Worm (Caenorhabditis elegans) whole organism, late embryonic: ENCODE measurements around the gene Y46H3C.7.

Experiments
- F13H6.1 ChIP-seq: sonication (generic microtip); optimal IDR thresholded peaks from 2 replicates; lab custom pipeline; 2016; ENCODE audit warnings: missing genetic modification characterization, missing compliant biosample characterization
- K02D7.2 ChIP-seq: sonication (generic microtip); optimal IDR thresholded peaks from 2 replicates; lab custom pipeline; 2017; ENCODE audit warnings: mild to moderate bottlenecking, missing genetic modification characterization, missing compliant biosample characterization
- K09A11.1 ChIP-seq: sonication (generic microtip); optimal IDR thresholded peaks from 2 replicates; lab custom pipeline; 2017; ENCODE audit warnings: antibody characterized with exemption, mild to moderate bottlenecking, missing genetic modification characterization, missing compliant biosample characterization; ENCODE audit not compliant: insufficient read depth
- T23F11.4 ChIP-seq: fragments of 200-800 bp; sonication (Bioruptor generic); optimal IDR thresholded peaks from 2 replicates; lab custom pipeline; 2018; ENCODE audit warnings: mild to moderate bottlenecking, missing genetic modification characterization, missing compliant biosample characterization
- ahr-1 ChIP-seq: sonication (generic microtip); optimal IDR thresholded peaks from 2 replicates; lab custom pipeline; 2016; ENCODE audit warnings: missing genetic modification characterization, missing compliant biosample characterization
- ama-1 ChIP-seq: fragments of 150-350 bp; optimal IDR thresholded peaks from 2 replicates; lab custom pipeline; 2014
- ceh-18 ChIP-seq: sonication (generic microtip); optimal IDR thresholded peaks from 2 replicates; lab custom pipeline; 2016; ENCODE audit warnings: missing genetic modification characterization, missing compliant biosample characterization
- ceh-2 ChIP-seq: sonication (generic microtip); optimal IDR thresholded peaks from 2 replicates; lab custom pipeline; 2016; ENCODE audit warnings: missing genotype, missing genetic modification characterization, missing compliant biosample characterization
- ceh-22 ChIP-seq: sonication (generic microtip); optimal IDR thresholded peaks from 2 replicates; lab custom pipeline; 2017; ENCODE audit warnings: missing biosample characterization, missing genetic modification characterization
- ceh-24 ChIP-seq: sonication (generic microtip); optimal IDR thresholded peaks from 2 replicates; lab custom pipeline; 2016; ENCODE audit warnings: mild to moderate bottlenecking, missing genetic modification characterization, missing compliant biosample characterization
- ceh-34 ChIP-seq: sonication (generic microtip); optimal IDR thresholded peaks from 2 replicates; lab custom pipeline; 2016; ENCODE audit warnings: mild to moderate bottlenecking, missing genetic modification characterization, missing compliant biosample characterization
- ceh-45 ChIP-seq: fragments of 200-800 bp; sonication (Bioruptor generic); IDR thresholded peaks from 2 replicates; pipeline ENCODE4 v1.3.6; 2022; ENCODE audit warnings: missing genetic modification reagents, missing genetic modification characterization, missing compliant biosample characterization
- ceh-6 ChIP-seq: fragments of 200-800 bp; sonication (Bioruptor generic); optimal IDR thresholded peaks from 2 replicates; lab custom pipeline; 2018; ENCODE audit warnings: mild to moderate bottlenecking, missing genetic modification characterization, missing compliant biosample characterization
- che-1 ChIP-seq: sonication (generic microtip); optimal IDR thresholded peaks from 2 replicates; lab custom pipeline; 2016; ENCODE audit warnings: mild to moderate bottlenecking, missing genetic modification characterization, missing compliant biosample characterization
- dmd-4 ChIP-seq: sonication (generic microtip); optimal IDR thresholded peaks from 2 replicates; lab custom pipeline; 2016; ENCODE audit warnings: borderline replicate concordance, missing genetic modification characterization, missing compliant biosample characterization
- elt-2 ChIP-seq: sonication (generic microtip); optimal IDR thresholded peaks from 2 replicates; lab custom pipeline; 2016; ENCODE audit warnings: missing genetic modification reagents, missing genetic modification characterization, missing compliant biosample characterization
- elt-4 ChIP-seq: sonication (generic microtip); optimal IDR thresholded peaks from 2 replicates; lab custom pipeline; 2016; ENCODE audit warnings: missing genetic modification characterization, missing compliant biosample characterization
- ets-4 ChIP-seq: sonication (generic microtip); optimal IDR thresholded peaks from 2 replicates; lab custom pipeline; 2016; ENCODE audit warnings: missing genetic modification characterization, missing compliant biosample characterization
- fax-1 ChIP-seq: sonication (generic microtip); optimal IDR thresholded peaks from 2 replicates; lab custom pipeline; 2016; ENCODE audit warnings: missing genotype, missing genetic modification characterization, missing compliant biosample characterization
- fkh-10 ChIP-seq: fragments of 150-350 bp; optimal IDR thresholded peaks from 2 replicates; lab custom pipeline; 2014; ENCODE audit warnings: missing biosample characterization, missing genetic modification reagents, missing genetic modification characterization
- hlh-13 ChIP-seq: fragments of 200-800 bp; sonication (Bioruptor generic); optimal IDR thresholded peaks from 2 replicates; lab custom pipeline; 2018; ENCODE audit warnings: mild to moderate bottlenecking, missing genetic modification characterization, missing compliant biosample characterization
- hlh-30 ChIP-seq: sonication (generic microtip); optimal IDR thresholded peaks from 2 replicates; lab custom pipeline; 2017; ENCODE audit warnings: antibody characterized with exemption, missing genetic modification characterization, missing compliant biosample characterization; ENCODE audit not compliant: insufficient read depth
- lim-6 ChIP-seq: sonication (generic microtip); optimal IDR thresholded peaks from 2 replicates; lab custom pipeline; 2016; ENCODE audit warnings: missing genetic modification characterization, missing compliant biosample characterization
- mec-3 ChIP-seq: sonication (generic microtip); optimal IDR thresholded peaks from 2 replicates; lab custom pipeline; 2016; ENCODE audit warnings: borderline replicate concordance, missing genetic modification characterization, missing compliant biosample characterization
- nfya-1 ChIP-seq: sonication (generic microtip); optimal IDR thresholded peaks from 2 replicates; lab custom pipeline; 2017; ENCODE audit warnings: missing genetic modification characterization, mild to moderate bottlenecking, missing compliant biosample characterization, antibody characterized with exemption, moderate library complexity
- nhr-232 ChIP-seq: sonication (generic microtip); optimal IDR thresholded peaks from 2 replicates; lab custom pipeline; 2016; ENCODE audit warnings: missing genetic modification characterization, missing compliant biosample characterization
- npax-4 ChIP-seq: sonication (generic microtip); optimal IDR thresholded peaks from 2 replicates; lab custom pipeline; 2016; ENCODE audit warnings: missing genetic modification characterization, missing compliant biosample characterization
- pag-3 ChIP-seq: sonication (generic microtip); optimal IDR thresholded peaks from 2 replicates; lab custom pipeline; 2016; ENCODE audit warnings: missing compliant biosample characterization, missing genetic modification characterization, borderline replicate concordance
- pax-1 ChIP-seq: fragments of 150-350 bp; optimal IDR thresholded peaks from 2 replicates; lab custom pipeline; 2014; ENCODE audit warnings: missing biosample characterization, missing genetic modification characterization
- pha-2 ChIP-seq: sonication (generic microtip); optimal IDR thresholded peaks from 2 replicates; lab custom pipeline; 2017; ENCODE audit warnings: mild to moderate bottlenecking, missing genetic modification characterization, missing compliant biosample characterization
- pha-4 ChIP-seq: fragments of 150-350 bp; optimal IDR thresholded peaks from 2 replicates; lab custom pipeline; 2018; ENCODE audit warnings: missing biosample characterization, missing genetic modification reagents, missing genetic modification characterization
- pqm-1 ChIP-seq: sonication (generic microtip); optimal IDR thresholded peaks from 2 replicates; lab custom pipeline; 2016; ENCODE audit warnings: missing genetic modification characterization, missing compliant biosample characterization
- pros-1 ChIP-seq: fragments of 150-350 bp; optimal IDR thresholded peaks from 2 replicates; lab custom pipeline; 2014; ENCODE audit warnings: missing biosample characterization, missing genetic modification reagents, missing genetic modification characterization
- rnt-1 ChIP-seq: sonication (generic microtip); optimal IDR thresholded peaks from 2 replicates; lab custom pipeline; 2016; ENCODE audit warnings: missing genetic modification characterization, missing compliant biosample characterization
- tbx-2 ChIP-seq: sonication (generic microtip); optimal IDR thresholded peaks from 2 replicates; lab custom pipeline; 2016; ENCODE audit warnings: missing genetic modification characterization, missing compliant biosample characterization
- tbx-7 ChIP-seq: sonication (generic microtip); optimal IDR thresholded peaks from 2 replicates; lab custom pipeline; 2016; ENCODE audit warnings: missing genotype, missing genetic modification characterization, missing compliant biosample characterization
- ttx-3 ChIP-seq: sonication (generic microtip); optimal IDR thresholded peaks from 2 replicates; lab custom pipeline; 2016; ENCODE audit warnings: missing genetic modification reagents, missing genetic modification characterization, missing compliant biosample characterization
- unc-55 ChIP-seq: sonication (generic microtip); optimal IDR thresholded peaks from 2 replicates; lab custom pipeline; 2017; ENCODE audit warnings: missing biosample characterization, missing genetic modification reagents, missing genetic modification characterization
- unc-86 ChIP-seq: sonication (generic microtip); optimal IDR thresholded peaks from 2 replicates; lab custom pipeline; 2016; ENCODE audit warnings: missing genetic modification characterization, missing compliant biosample characterization
- ztf-16 ChIP-seq: sonication (generic microtip); optimal IDR thresholded peaks from 2 replicates; lab custom pipeline; 2017; ENCODE audit warnings: missing genetic modification characterization, missing compliant biosample characterization

The Y46H3C.7 gene

ce11 chrV:1731918-1732317, 38.1 kb upstream of the Y46H3C.7 start, which contains the start of gene gst-21:
TSS of gene gst-21 (minus strand) at chrV:1732018.
- TF ChIP-seq ceh-45 (GFP tag; lab: Robert Waterston, UW) (no peak), che-1 (tag; lab: Kevin White, UChicago) (no peak), ceh-2 (tag; lab: Kevin White, UChicago) (no peak), ttx-3 (tag; lab: Kevin White, UChicago) (no peak), pqm-1 (tag; lab: Kevin White, UChicago) (no peak), ceh-34 (tag; lab: Kevin White, UChicago) (no peak), pha-4 (tag; lab: Kevin White, UChicago) (no peak), dmd-4 (tag; lab: Kevin White, UChicago) (no peak), npax-4 (no peak), T23F11.4 (GFP tag; lab: Kevin White, UChicago) (no peak), F13H6.1 (tag; lab: Kevin White, UChicago) (no peak), K09A11.1 (no peak), hlh-13 (GFP tag; lab: Kevin White, UChicago) (no peak), ceh-6 (GFP tag; lab: Kevin White, UChicago) (no peak)

- TF ChIP-seq fax-1 (tag; lab: Kevin White, UChicago), result no peak
- no peak for TF ChIP-seq pag-3 (tag; lab: Kevin White, UChicago)
- TF ChIP-seq ceh-18 (tag; lab: Kevin White, UChicago), result no peak
- TF ChIP-seq unc-86 (tag; lab: Kevin White, UChicago), result no peak
- TF ChIP-seq rnt-1 (tag; lab: Kevin White, UChicago), result no peak
- no peak for TF ChIP-seq pha-2
These were observed 31.5 kb upstream of the Y46H3C.7 start, which contains the start of gene sri-27 for ce11 chrV:1725353-1725752. TSS of gene sri-27 (plus strand) at chrV:1725653.

DNA sequence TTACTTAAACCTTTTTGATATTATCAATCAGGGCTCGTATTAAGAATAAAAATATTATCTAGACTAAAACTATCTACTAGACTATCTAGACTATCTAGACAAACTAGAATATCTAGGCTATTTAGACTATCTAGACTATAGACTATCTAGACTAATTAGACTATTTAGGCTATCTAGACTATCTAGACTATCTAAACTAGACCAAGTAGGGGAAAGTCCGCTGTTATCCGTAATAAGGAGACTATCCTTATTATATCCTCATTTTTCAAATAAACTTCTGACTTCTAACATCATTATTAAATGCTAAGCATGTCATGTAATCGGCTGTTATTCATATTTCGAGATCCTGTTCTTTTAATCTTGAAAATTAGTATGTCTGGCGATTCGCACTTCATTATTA, 28.1 kb upstream of the Y46H3C.7 start, which contains the start of gene srw-101:
TSS of gene srw-101 (plus strand) at position 301 of the 400 bp plus-strand sequence.
- no peak for TF ChIP-seq pha-4 (tag; lab: Kevin White, UChicago)
- no peak for TF ChIP-seq K02D7.2
- no peak for TF ChIP-seq ceh-6 (GFP tag; lab: Kevin White, UChicago)
- TF ChIP-seq ets-4 (tag; lab: Kevin White, UChicago), result no peak
- TF ChIP-seq ceh-22, result no peak
- TF ChIP-seq fkh-10 (GFP tag; lab: Kevin White, UChicago), result no peak
- no peak for TF ChIP-seq ttx-3 (tag; lab: Kevin White, UChicago)
- TF ChIP-seq pros-1, result no peak
- no peak for TF ChIP-seq hlh-30 (tag; lab: Kevin White, UChicago)
- no peak for TF ChIP-seq rnt-1 (tag; lab: Kevin White, UChicago)
- no peak for TF ChIP-seq elt-4 (tag; lab: Kevin White, UChicago)
- no peak for TF ChIP-seq elt-2
- TF ChIP-seq nhr-232, result no peak
- no peak for TF ChIP-seq unc-86 (tag; lab: Kevin White, UChicago)
- no peak for TF ChIP-seq npax-4
- no peak for TF ChIP-seq mec-3 (tag; lab: Kevin White, UChicago)
- no peak for TF ChIP-seq che-1 (tag; lab: Kevin White, UChicago)
- TF ChIP-seq ztf-16, result no peak
- TF ChIP-seq nfya-1, result no peak
- no peak for TF ChIP-seq pha-2

- TF ChIP-seq hlh-13 (GFP tag; lab: Kevin White, UChicago) (no peak), tbx-2 (no peak), ama-1 (lab: Kevin White, UChicago) (no peak), elt-2 (no peak)
These were observed 26.1 kb upstream of the Y46H3C.7 start, which contains the start of gene srw-102 for ce11 chrV:1719927-1720326. TSS of gene srw-102 (plus strand) at chrV:1720227.

- TF ChIP-seq ceh-24 (tag; lab: Kevin White, UChicago) (no peak), ceh-45 (GFP tag; lab: Robert Waterston, UW) (no peak), lim-6 (tag; lab: Kevin White, UChicago) (no peak), unc-55 (GFP tag; lab: Kevin White, UChicago) (no peak), che-1 (tag; lab: Kevin White, UChicago) (no peak), pha-4 (tag; lab: Kevin White, UChicago) (no peak), pax-1 (tag; lab: Kevin White, UChicago) (no peak), tbx-7 (no peak), ahr-1 (no peak)
These were observed 24.4 kb upstream of the Y46H3C.7 start for ce11 chrV:1718232-1718631.
